Fruit fly (Drosophila melanogaster) whole organism, embryonic: ENCODE measurements around the gene gl.

ENCODE experiments used
- Blimp-1 ChIP-seq: fragments of 200-800 bp; sonication (Bioruptor generic); optimal IDR thresholded peaks from 3 replicates; lab custom pipeline; 2018; ENCODE audit warnings: missing biosample characterization, missing genetic modification characterization, mild to moderate bottlenecking, moderate library complexity, missing genetic modification reagents
- CG10274 ChIP-seq: fragments of 200-800 bp; sonication (Bioruptor generic); optimal IDR thresholded peaks from 3 replicates; lab custom pipeline; 2017; ENCODE audit warnings: missing biosample characterization, mild to moderate bottlenecking, missing genetic modification characterization
- CG10462 ChIP-seq: fragments of 200-800 bp; sonication (Bioruptor generic); optimal IDR thresholded peaks from 2 replicates; lab custom pipeline; 2016; ENCODE audit warnings: missing biosample characterization, missing genetic modification characterization
- CG10543 ChIP-seq: fragments of 200-800 bp; sonication (Bioruptor generic); optimal IDR thresholded peaks from 3 replicates; lab custom pipeline; 2017; ENCODE audit warnings: missing biosample characterization, mild to moderate bottlenecking, missing genetic modification characterization, moderate library complexity
- CG11247 ChIP-seq: fragments of 200-800 bp; sonication (Bioruptor generic); IDR thresholded peaks from 2 replicates; pipeline ENCODE4 v1.3.6; 2022; ENCODE audit warnings: missing biosample characterization, missing genetic modification characterization
- CG11504 ChIP-seq: fragments of 200-800 bp; sonication (Bioruptor generic); optimal IDR thresholded peaks from 3 replicates; lab custom pipeline; 2019; ENCODE audit warnings: missing biosample characterization, mild to moderate bottlenecking, missing genetic modification characterization, moderate library complexity
- CG11723 ChIP-seq: fragments of 200-800 bp; sonication (Bioruptor generic); optimal IDR thresholded peaks from 2 replicates; lab custom pipeline; 2017; ENCODE audit warnings: missing biosample characterization, mild to moderate bottlenecking, missing genetic modification characterization
- CG12391 ChIP-seq: fragments of 200-800 bp; sonication (Bioruptor generic); optimal IDR thresholded peaks from 3 replicates; lab custom pipeline; 2018; ENCODE audit warnings: missing biosample characterization, mild to moderate bottlenecking, missing genetic modification characterization, moderate library complexity
- CG14965 ChIP-seq: fragments of 200-800 bp; sonication (Bioruptor generic); optimal IDR thresholded peaks from 2 replicates; lab custom pipeline; 2016; ENCODE audit warnings: missing biosample characterization, missing genetic modification characterization, borderline replicate concordance
- CG15011 ChIP-seq: fragments of 200-800 bp; sonication (Bioruptor generic); optimal IDR thresholded peaks from 3 replicates; lab custom pipeline; 2018; ENCODE audit warnings: missing biosample characterization, mild to moderate bottlenecking, missing genetic modification characterization
- CG1647 ChIP-seq: fragments of 200-800 bp; sonication (Bioruptor generic); optimal IDR thresholded peaks from 3 replicates; lab custom pipeline; 2016; ENCODE audit warnings: missing biosample characterization, missing genetic modification characterization
- CG17829 ChIP-seq: fragments of 200-800 bp; optimal IDR thresholded peaks from 2 replicates; lab custom pipeline; 2019; ENCODE audit warnings: missing biosample characterization, mild to moderate bottlenecking, missing genetic modification characterization, moderate library complexity
- CG1792 ChIP-seq: fragments of 200-800 bp; sonication (Bioruptor generic); optimal IDR thresholded peaks from 2 replicates; lab custom pipeline; 2016; ENCODE audit warnings: missing biosample characterization, missing genetic modification characterization
- CG18011 ChIP-seq: fragments of 200-800 bp; sonication (Bioruptor generic); optimal IDR thresholded peaks from 2 replicates; lab custom pipeline; 2017; ENCODE audit warnings: missing biosample characterization, missing genetic modification characterization, mild to moderate bottlenecking, moderate library complexity, missing genotype
- CG18262 ChIP-seq: fragments of 200-800 bp; optimal IDR thresholded peaks from 3 replicates; lab custom pipeline; 2019; ENCODE audit warnings: missing biosample characterization, mild to moderate bottlenecking, missing genetic modification characterization, moderate library complexity
- CG18476 ChIP-seq: fragments of 200-800 bp; sonication (Bioruptor generic); optimal IDR thresholded peaks from 2 replicates; lab custom pipeline; 2016; ENCODE audit warnings: missing biosample characterization, mild to moderate bottlenecking, missing genetic modification characterization
- CG2116 ChIP-seq: fragments of 200-800 bp; sonication (Bioruptor generic); optimal IDR thresholded peaks from 3 replicates; lab custom pipeline; 2018; ENCODE audit warnings: missing biosample characterization, mild to moderate bottlenecking, missing genetic modification characterization
- CG2889 ChIP-seq: fragments of 200-800 bp; sonication (Bioruptor generic); IDR thresholded peaks from 3 replicates; pipeline ENCODE4 v1.3.6; 2022; ENCODE audit warnings: missing biosample characterization, missing genetic modification characterization
- CG3995 ChIP-seq: fragments of 200-800 bp; sonication (Bioruptor generic); optimal IDR thresholded peaks from 3 replicates; lab custom pipeline; 2016; ENCODE audit warnings: missing biosample characterization, missing genetic modification characterization
- CG42726 ChIP-seq: fragments of 200-800 bp; sonication (Bioruptor generic); IDR thresholded peaks from 2 replicates; pipeline ENCODE4 v1.3.6; 2022; ENCODE audit warnings: missing biosample characterization, missing genetic modification characterization; ENCODE audit not compliant: partially characterized antibody
- CG4707 ChIP-seq: fragments of 200-800 bp; sonication (Bioruptor generic); optimal IDR thresholded peaks from 2 replicates; lab custom pipeline; 2018; ENCODE audit warnings: missing biosample characterization, mild to moderate bottlenecking, missing genetic modification characterization, moderate library complexity
- CG4730 ChIP-seq: fragments of 200-800 bp; sonication (Bioruptor generic); IDR thresholded peaks from 2 replicates; pipeline ENCODE4 v1.3.6; 2022; ENCODE audit warnings: missing biosample characterization, missing genetic modification characterization
- CG7839 ChIP-seq: fragments of 200-800 bp; sonication (Bioruptor generic); optimal IDR thresholded peaks from 3 replicates; lab custom pipeline; 2018; ENCODE audit warnings: missing biosample characterization, mild to moderate bottlenecking, missing genetic modification characterization, moderate library complexity
- CG9817 ChIP-seq: fragments of 200-800 bp; sonication (Bioruptor generic); optimal IDR thresholded peaks from 2 replicates; lab custom pipeline; 2018; ENCODE audit warnings: missing biosample characterization, mild to moderate bottlenecking, missing genetic modification characterization, moderate library complexity
- CG9876 ChIP-seq: fragments of 200-800 bp; sonication (Bioruptor generic); optimal IDR thresholded peaks from 2 replicates; lab custom pipeline; 2016; ENCODE audit warnings: missing biosample characterization, missing genetic modification characterization
- Chrac-16 ChIP-seq: fragments of 200-800 bp; sonication (Bioruptor generic); optimal IDR thresholded peaks from 3 replicates; lab custom pipeline; 2016; ENCODE audit warnings: missing biosample characterization, missing genetic modification characterization
- Dfd ChIP-seq, 2 experiments: fragments of >200 bp; optimal IDR thresholded peaks; 2 replicates each; lab custom pipeline; 2017; ENCODE audit warnings: missing biosample characterization in 2 of 2, missing genetic modification characterization in 2 of 2
- Dip2 ChIP-seq: fragments of 200-800 bp; sonication (Bioruptor generic); IDR thresholded peaks from 2 replicates; pipeline ENCODE4 v1.3.6; 2022; ENCODE audit warnings: missing biosample characterization, missing genetic modification characterization
- MBD-R2 ChIP-seq: fragments of 200-800 bp; sonication (Bioruptor generic); IDR thresholded peaks from 2 replicates; pipeline ENCODE4 v1.3.6; 2022; ENCODE audit warnings: missing biosample characterization, missing genetic modification characterization
- Rfx ChIP-seq: fragments of 200-800 bp; sonication (Bioruptor generic); IDR thresholded peaks from 2 replicates; pipeline ENCODE4 v1.3.6; 2022; ENCODE audit warnings: missing biosample characterization, missing genetic modification characterization
- Rx ChIP-seq: fragments of 200-800 bp; sonication (Bioruptor generic); IDR thresholded peaks from 2 replicates; pipeline ENCODE4 v1.3.6; 2022; ENCODE audit warnings: missing biosample characterization, missing genetic modification characterization
- Six4 ChIP-seq: fragments of 200-800 bp; sonication (Bioruptor generic); optimal IDR thresholded peaks from 2 replicates; lab custom pipeline; 2016; ENCODE audit warnings: missing biosample characterization, missing genetic modification characterization
- Spps ChIP-seq: fragments of 200-800 bp; sonication (Bioruptor generic); optimal IDR thresholded peaks from 2 replicates; lab custom pipeline; 2018; ENCODE audit warnings: missing biosample characterization, mild to moderate bottlenecking, missing genetic modification characterization
- ato ChIP-seq: fragments of 200-800 bp; sonication (Bioruptor generic); IDR thresholded peaks from 2 replicates; pipeline ENCODE4 v1.3.6; 2022; ENCODE audit warnings: missing biosample characterization, missing genetic modification characterization; ENCODE audit not compliant: partially characterized antibody
- cwo ChIP-seq: fragments of 200-800 bp; sonication (Bioruptor generic); optimal IDR thresholded peaks from 3 replicates; lab custom pipeline; 2017; ENCODE audit warnings: missing biosample characterization, missing genetic modification characterization, mild to moderate bottlenecking, moderate library complexity, missing genetic modification reagents
- grn ChIP-seq: fragments of 200-800 bp; sonication (Bioruptor generic); optimal IDR thresholded peaks from 3 replicates; lab custom pipeline; 2017; ENCODE audit warnings: missing biosample characterization, missing genetic modification characterization
- onecut ChIP-seq: fragments of 200-800 bp; sonication (Bioruptor generic); IDR thresholded peaks from 2 replicates; pipeline ENCODE4 v1.3.6; 2022; ENCODE audit warnings: missing biosample characterization, missing genetic modification characterization
- pho ChIP-seq: fragments of 200-800 bp; sonication (Bioruptor generic); optimal IDR thresholded peaks from 2 replicates; lab custom pipeline; 2016; ENCODE audit warnings: missing biosample characterization, missing genetic modification characterization
- ranshi ChIP-seq: fragments of 200-800 bp; sonication (Bioruptor generic); IDR thresholded peaks from 2 replicates; pipeline ENCODE4 v1.3.6; 2022; ENCODE audit warnings: missing biosample characterization, missing genetic modification characterization
- schlank ChIP-seq: fragments of 200-800 bp; sonication (Bioruptor generic); optimal IDR thresholded peaks from 2 replicates; lab custom pipeline; 2018; ENCODE audit warnings: missing biosample characterization, mild to moderate bottlenecking, missing genetic modification characterization
- slp2 ChIP-seq: fragments of 200-800 bp; sonication (Bioruptor generic); optimal IDR thresholded peaks from 2 replicates; lab custom pipeline; 2016; ENCODE audit warnings: missing biosample characterization, missing genetic modification characterization
- tin ChIP-seq: fragments of 200-800 bp; sonication (Bioruptor generic); optimal IDR thresholded peaks from 3 replicates; lab custom pipeline; 2016; ENCODE audit warnings: missing biosample characterization, missing genetic modification characterization
- trh ChIP-seq: fragments of 200-800 bp; sonication (Bioruptor generic); optimal IDR thresholded peaks from 2 replicates; lab custom pipeline; 2016; ENCODE audit warnings: missing biosample characterization, missing genetic modification characterization
- tup ChIP-seq: fragments of 200-800 bp; sonication (Bioruptor generic); optimal IDR thresholded peaks from 2 replicates; lab custom pipeline; 2016; ENCODE audit warnings: missing biosample characterization, mild to moderate bottlenecking, missing genetic modification characterization, moderate library complexity
- twi ChIP-seq: fragments of 200-800 bp; optimal IDR thresholded peaks from 2 replicates; lab custom pipeline; 2019; ENCODE audit warnings: missing biosample characterization, mild to moderate bottlenecking, missing genetic modification characterization, moderate library complexity
- tx ChIP-seq: fragments of 200-800 bp; sonication (Bioruptor generic); optimal IDR thresholded peaks from 2 replicates; lab custom pipeline; 2016; ENCODE audit warnings: missing biosample characterization, missing genetic modification characterization
- vvl ChIP-seq: fragments of 200-800 bp; sonication (Bioruptor generic); IDR thresholded peaks from 2 replicates; pipeline ENCODE4 v1.3.6; 2022; ENCODE audit warnings: missing biosample characterization, missing genetic modification characterization
- wdn ChIP-seq: fragments of 200-800 bp; sonication (Bioruptor generic); IDR thresholded peaks from 2 replicates; pipeline ENCODE4 v1.3.6; 2022; ENCODE audit warnings: missing biosample characterization, missing genetic modification characterization
- zfh2 ChIP-seq: fragments of 200-800 bp; sonication (Bioruptor generic); optimal IDR thresholded peaks from 2 replicates; lab custom pipeline; 2016; ENCODE audit warnings: missing biosample characterization, missing genetic modification characterization

gl gene

dm6 chr3R:18412279-18413214 is 40.0 kb upstream of the gl start, which contains the start of gene CG31122 (continued):
- TF ChIP-seq CG1647 (GFP tag; lab: Kevin White, UChicago) (peak; percentile 2), grn (peak; percentile 34), CG10543 (GFP tag; lab: Kevin White, UChicago) (peak; percentile 83), ato (peak; percentile 82), Chrac-16 (GFP tag; lab: Kevin White, UChicago) (peak; percentile 59), CG2116 (GFP tag; lab: Kevin White, UChicago) (peak; percentile 86), CG11247 (no peak), zfh2 (GFP tag; lab: Kevin White, UChicago) (peak; percentile 65), CG10462 (GFP tag; lab: Kevin White, UChicago) (no peak), CG9876 (GFP tag; lab: Kevin White, UChicago) (no peak), CG18262 (tag; lab: Kevin White, UChicago) (no peak), Blimp-1 (GFP tag; lab: Kevin White, UChicago) (peak; percentile 66), CG1792 (peak; percentile 47), CG15011 (GFP tag; lab: Kevin White, UChicago) (no peak), slp2 (GFP tag; lab: Kevin White, UChicago) (no peak), tup (GFP tag; lab: Kevin White, UChicago) (no peak), tin (peak; percentile 54), MBD-R2 (GFP tag; lab: Robert Waterston, UW) (peak; percentile 49), onecut (GFP tag; lab: Robert Waterston, UW) (peak; percentile 77), vvl (peak; percentile 51; the same call in 1 of the 2 replicates), CG11723 (no peak), Rx (GFP tag; lab: Robert Waterston, UW) (no peak), CG11504 (tag; lab: Kevin White, UChicago) (peak; percentile 63), CG10274 (GFP tag; lab: Kevin White, UChicago) (no peak), twi (tag; lab: Kevin White, UChicago) (no peak), CG2889 (0 out of 3 replicates have a peak, but pooled peaks have one; percentile 5), CG14965 (GFP tag; lab: Kevin White, UChicago) (no peak), CG4730 (GFP tag; lab: Robert Waterston, UW) (no peak), Dfd (GFP tag; optimal IDR thresholded peaks at IDR 0.05; lab: Kevin White, UChicago) (no peak), Six4 (GFP tag; lab: Kevin White, UChicago) (peak; percentile 34), Rfx (peak; percentile 57), ranshi (GFP tag; lab: Robert Waterston, UW) (peak; percentile 82), CG42726 (GFP tag; lab: Robert Waterston, UW) (peak; percentile 72), CG18011 (peak; percentile 12), CG4707 (no peak), Dip2 (GFP tag; lab: Robert Waterston, UW) (no peak), pho (GFP tag; lab: Kevin White, UChicago) (peak; percentile 62), cwo (peak; percentile 5), CG17829 (tag; lab: Kevin White, UChicago) (no peak), CG9817 (peak; percentile 59), CG3995 (GFP tag; lab: Kevin White, UChicago) (peak; percentile 98), Spps (no peak), CG18476 (no peak), schlank (tag; lab: Kevin White, UChicago) (no peak), wdn (no peak; the same call in 1 of the 2 replicates), trh (no peak), CG12391 (peak; percentile 65), tx (GFP tag; lab: Kevin White, UChicago) (peak; percentile 0), CG7839 (tag; lab: Kevin White, UChicago) (no peak)
